Worm (Caenorhabditis elegans) whole organism, early embryonic: ENCODE data around the gene cox-17.

Experiments
- B0310.2 ChIP-seq: sonication (generic microtip); optimal IDR thresholded peaks from 2 replicates; lab custom pipeline; 2016; ENCODE audit warnings: mild to moderate bottlenecking, missing genetic modification characterization, missing compliant biosample characterization
- aly-1 ChIP-seq: sonication (generic microtip); optimal IDR thresholded peaks from 2 replicates; lab custom pipeline; 2016; ENCODE audit warnings: missing genetic modification characterization, missing compliant biosample characterization
- ama-1 ChIP-seq: fragments of 150-350 bp; optimal IDR thresholded peaks from 2 replicates; lab custom pipeline; 2014
- ceh-36 ChIP-seq: sonication (generic microtip); optimal IDR thresholded peaks from 2 replicates; lab custom pipeline; 2016; ENCODE audit warnings: missing genetic modification characterization, inconsistent platforms, missing compliant biosample characterization
- ets-7 ChIP-seq: sonication (generic microtip); optimal IDR thresholded peaks from 2 replicates; lab custom pipeline; 2016; ENCODE audit warnings: missing genotype, missing genetic modification characterization, missing compliant biosample characterization
- flt-1 ChIP-seq: fragments of 200-800 bp; sonication (Bioruptor generic); IDR thresholded peaks from 2 replicates; pipeline ENCODE4 v1.3.6; 2022; ENCODE audit warnings: missing genetic modification characterization, missing compliant biosample characterization
- hmg-4 ChIP-seq: fragments of 200-800 bp; sonication (Bioruptor generic); optimal IDR thresholded peaks from 2 replicates; lab custom pipeline; 2018; ENCODE audit warnings: mild to moderate bottlenecking, missing genetic modification characterization, missing compliant biosample characterization
- hnd-1 ChIP-seq: sonication (generic microtip); optimal IDR thresholded peaks from 2 replicates; lab custom pipeline; 2016; ENCODE audit warnings: missing genetic modification characterization, missing compliant biosample characterization
- scrt-1 ChIP-seq: fragments of 200-800 bp; sonication (Bioruptor generic); IDR thresholded peaks from 2 replicates; pipeline ENCODE4 v1.3.6; 2022; ENCODE audit warnings: missing genetic modification characterization, missing compliant biosample characterization
- sea-1 ChIP-seq: fragments of 200-800 bp; sonication (Bioruptor generic); conservative IDR thresholded peaks from 2 replicates; pipeline ENCODE4 v1.3.6; 2022; ENCODE audit warnings: missing genetic modification characterization, missing compliant biosample characterization
- tbx-37 ChIP-seq: fragments of 200-800 bp; sonication (Bioruptor generic); conservative IDR thresholded peaks from 2 replicates; pipeline ENCODE4 v1.3.6; 2022; ENCODE audit warnings: missing genetic modification reagents, missing genetic modification characterization, missing compliant biosample characterization
- tra-4 ChIP-seq: sonication (generic microtip); optimal IDR thresholded peaks from 2 replicates; lab custom pipeline; 2017; ENCODE audit warnings: missing genetic modification characterization, missing compliant biosample characterization

- TF ChIP-seq ama-1 (lab: Kevin White, UChicago) = no peak
- TF ChIP-seq ets-7 (tag; lab: Kevin White, UChicago) = no peak
- no peak for TF ChIP-seq tra-4 (tag; lab: Kevin White, UChicago)
- TF ChIP-seq hmg-4 = no peak
- no peak for TF ChIP-seq scrt-1
- no peak for TF ChIP-seq hnd-1 (tag; lab: Kevin White, UChicago)
- TF ChIP-seq sea-1 (GFP tag; lab: Robert Waterston, UW) = no peak
- TF ChIP-seq flt-1 (GFP tag; lab: Robert Waterston, UW) = no peak
- TF ChIP-seq ceh-36 (tag; lab: Kevin White, UChicago) = no peak
- no peak for TF ChIP-seq aly-1
- TF ChIP-seq B0310.2 (tag; lab: Kevin White, UChicago) = no peak
- TF ChIP-seq tbx-37 (GFP tag; lab: Robert Waterston, UW) = no peak
Measured at ce11 chrIII:220368-220767, 29.6 kb downstream of the cox-17 start.
